Fruit fly (Drosophila melanogaster) whole organism, adult: Measurements from ENCODE around the gene Uqcc1.
A peak's percentile ranks its signal among the peaks of the same experiment; 100 is the strongest.

ENCODE experiments used
- CG11617 ChIP-seq: fragments of 200-800 bp; sonication (Bioruptor generic); optimal IDR thresholded peaks from 2 replicates; lab custom pipeline; 2017; ENCODE audit warnings: mild to moderate bottlenecking, missing biosample characterization, missing genetic modification reagents, missing genetic modification characterization
- CG1620 ChIP-seq: fragments of 200-800 bp; sonication (Bioruptor generic); optimal IDR thresholded peaks from 2 replicates; lab custom pipeline; 2016; ENCODE audit warnings: missing biosample characterization, missing genetic modification characterization
- CG5204 ChIP-seq: fragments of 200-800 bp; sonication (Bioruptor generic); optimal IDR thresholded peaks from 2 replicates; lab custom pipeline; 2016; ENCODE audit warnings: missing biosample characterization, missing genetic modification characterization
- CG7101 ChIP-seq: fragments of 200-800 bp; sonication (Bioruptor generic); optimal IDR thresholded peaks from 2 replicates; lab custom pipeline; 2018; ENCODE audit warnings: missing biosample characterization, mild to moderate bottlenecking, missing genetic modification characterization, moderate library complexity
- Clk ChIP-seq: fragments of 200-800 bp; sonication (Bioruptor generic); optimal IDR thresholded peaks from 2 replicates; lab custom pipeline; 2017; ENCODE audit warnings: missing biosample characterization, missing genetic modification characterization
- Crg-1 ChIP-seq: fragments of 200-800 bp; sonication (Bioruptor generic); optimal IDR thresholded peaks from 2 replicates; lab custom pipeline; 2016; ENCODE audit warnings: missing biosample characterization, missing genetic modification characterization
- Hr96 ChIP-seq: fragments of 200-800 bp; sonication (Bioruptor generic); optimal IDR thresholded peaks from 2 replicates; lab custom pipeline; 2016; ENCODE audit warnings: missing biosample characterization, missing genetic modification characterization
- Mnt ChIP-seq: fragments of 200-800 bp; sonication (Bioruptor generic); optimal IDR thresholded peaks from 2 replicates; lab custom pipeline; 2016; ENCODE audit warnings: missing biosample characterization, mild to moderate bottlenecking, missing genetic modification characterization
- bab1 ChIP-seq: fragments of 200-800 bp; sonication (Bioruptor generic); optimal IDR thresholded peaks from 3 replicates; lab custom pipeline; 2019; ENCODE audit warnings: missing biosample characterization, mild to moderate bottlenecking, missing genetic modification characterization, moderate library complexity
- cic ChIP-seq: fragments of 200-800 bp; sonication (Bioruptor generic); optimal IDR thresholded peaks from 2 replicates; lab custom pipeline; 2017; ENCODE audit warnings: missing biosample characterization, mild to moderate bottlenecking, missing genetic modification characterization, moderate library complexity
- cnc ChIP-seq, 2 experiments: fragments of >200 bp; optimal IDR thresholded peaks; 2 replicates each; lab custom pipeline; 2017
- kay ChIP-seq: fragments of 200-800 bp; sonication (Bioruptor generic); peaks from one replicate; lab custom pipeline; 2016; ENCODE audit warnings: missing biosample characterization, missing genetic modification characterization, borderline replicate concordance
- tj ChIP-seq: fragments of 200-800 bp; sonication (Bioruptor generic); optimal IDR thresholded peaks from 3 replicates; lab custom pipeline; 2017; ENCODE audit warnings: missing biosample characterization, mild to moderate bottlenecking, missing genetic modification characterization, moderate library complexity

DNA sequence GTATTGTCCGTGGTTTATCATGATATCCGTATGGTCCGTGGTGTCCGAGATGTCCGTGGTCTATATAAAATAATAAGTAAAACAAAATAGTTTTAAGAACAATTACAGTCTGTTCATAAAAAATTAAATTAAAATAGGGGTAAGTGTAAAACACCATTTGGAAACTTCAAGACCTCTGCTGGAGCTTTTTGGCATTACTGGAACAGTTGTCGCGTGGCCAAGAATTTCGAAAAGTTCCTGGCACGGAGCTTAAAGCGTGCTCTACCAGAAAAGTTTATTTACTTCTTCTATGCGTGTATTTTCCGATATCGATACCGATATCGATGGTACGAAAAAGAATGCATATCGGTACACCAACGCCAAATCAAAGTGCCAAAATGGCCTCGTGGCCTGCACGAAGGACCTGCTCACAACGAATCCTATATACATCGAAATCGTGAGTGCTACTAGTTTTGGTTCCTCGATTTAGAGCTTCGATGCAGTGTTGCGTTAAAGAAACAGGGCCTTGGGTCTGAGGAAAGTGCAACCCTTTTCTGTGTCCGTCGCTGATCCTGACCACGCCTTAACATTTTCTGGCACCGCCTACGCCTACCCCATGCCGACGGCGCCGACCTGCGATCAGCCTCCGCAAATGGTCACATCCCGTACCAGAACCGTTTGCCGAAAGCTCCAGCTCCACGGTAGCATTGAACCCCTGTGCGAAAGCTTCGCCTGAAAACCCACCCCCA lies 15.6 kb downstream of the Uqcc1 start:
- TF ChIP-seq tj (no peak), CG11617 (no peak), Hr96 (peak; percentile 2), CG7101 (tag; lab: Kevin White, UChicago) (no peak), Mnt (GFP tag; lab: Kevin White, UChicago) (no peak), kay (no peak), bab1 (GFP tag; lab: Kevin White, UChicago) (no peak), CG5204 (no peak), cnc (optimal IDR thresholded peaks at IDR 0.05; lab: Kevin White, UChicago) (no peak), Clk (GFP tag; lab: Kevin White, UChicago) (no peak), cic (GFP tag; lab: Kevin White, UChicago) (no peak), CG1620 (no peak), Crg-1 (no peak)
